Worm (Caenorhabditis elegans) whole organism, L3 larva: ENCODE results near the gene T07A9.15.

ENCODE experiments used
- daf-12 ChIP-seq: fragments of 150-350 bp; optimal IDR thresholded peaks from 2 replicates; lab custom pipeline; 2014; ENCODE audit warnings: missing biosample characterization, missing genetic modification reagents, missing genetic modification characterization
- elt-3 ChIP-seq, 3 experiments: fragments of 150-350 bp in 1 of 3; sonication (generic microtip) in 2 of 3; optimal IDR thresholded peaks; 2 replicates in 2 of 3; 4 replicates in 1 of 3; lab custom pipeline; 2014 to 2017; ENCODE audit warnings: missing biosample characterization in 3 of 3, missing genetic modification characterization in 3 of 3
- jun-1 ChIP-seq: fragments of 150-350 bp; optimal IDR thresholded peaks from 2 replicates; lab custom pipeline; 2014; ENCODE audit warnings: missing biosample characterization, missing genetic modification reagents, missing genetic modification characterization
- mdl-1 ChIP-seq: fragments of 150-350 bp; optimal IDR thresholded peaks from 2 replicates; lab custom pipeline; 2014; ENCODE audit warnings: missing biosample characterization, missing genetic modification characterization
- nhr-11 ChIP-seq: fragments of 150-350 bp; optimal IDR thresholded peaks from 2 replicates; lab custom pipeline; 2014; ENCODE audit warnings: missing biosample characterization, missing genetic modification characterization
- nhr-237 ChIP-seq: fragments of 150-350 bp; optimal IDR thresholded peaks from 2 replicates; lab custom pipeline; 2014; ENCODE audit warnings: missing biosample characterization, missing genetic modification characterization
- pha-4 ChIP-seq: fragments of 150-350 bp; optimal IDR thresholded peaks from 2 replicates; lab custom pipeline; 2014; ENCODE audit warnings: missing biosample characterization, missing genetic modification reagents, missing genetic modification characterization
- sea-2 ChIP-seq: fragments of 150-350 bp; sonication (generic microtip); optimal IDR thresholded peaks from 4 replicates; lab custom pipeline; 2014; ENCODE audit warnings: missing biosample characterization, missing genetic modification reagents, missing genetic modification characterization
- skn-1 ChIP-seq: fragments of 150-350 bp; optimal IDR thresholded peaks from 2 replicates; lab custom pipeline; 2014; ENCODE audit warnings: missing biosample characterization, missing genetic modification characterization
- ztf-11 ChIP-seq: fragments of 150-350 bp; optimal IDR thresholded peaks from 2 replicates; lab custom pipeline; 2014; ENCODE audit warnings: missing biosample characterization, missing genetic modification characterization

ce11 chrIV:343279-343678 lies 50.1 kb downstream of the T07A9.15 start:
- TF ChIP-seq ztf-11 (tag; lab: Kevin White, UChicago) = no peak
- TF ChIP-seq daf-12 (tag; lab: Kevin White, UChicago) = no peak
- TF ChIP-seq nhr-11 (tag; lab: Kevin White, UChicago) = no peak
- TF ChIP-seq pha-4 = no peak
- TF ChIP-seq jun-1 (tag; lab: Kevin White, UChicago) = no peak
- TF ChIP-seq nhr-237 (tag; lab: Kevin White, UChicago) = no peak
- no peak for TF ChIP-seq elt-3 (tag; optimal IDR thresholded peaks at IDR 0.05; lab: Kevin White, UChicago)
- no peak for TF ChIP-seq skn-1 (tag; lab: Kevin White, UChicago)
- TF ChIP-seq sea-2 (GFP tag; lab: Kevin White, UChicago) = no peak
- no peak for TF ChIP-seq mdl-1 (tag; lab: Kevin White, UChicago)
